Worm (Caenorhabditis elegans) whole organism, midembryonic: ENCODE data around the gene ZK637.12.

Experiments
- T22C8.4 ChIP-seq: fragments of 200-800 bp; sonication (Bioruptor generic); IDR thresholded peaks from 2 replicates; pipeline ENCODE4 v1.3.6; 2022; ENCODE audit warnings: missing genetic modification characterization, missing compliant biosample characterization
- cog-1 ChIP-seq: sonication (generic microtip); optimal IDR thresholded peaks from 2 replicates; lab custom pipeline; 2016; ENCODE audit warnings: missing genetic modification characterization, missing compliant biosample characterization
- flt-1 ChIP-seq: fragments of 200-800 bp; sonication (Bioruptor generic); IDR thresholded peaks from 2 replicates; pipeline ENCODE4 v1.3.6; 2022; ENCODE audit warnings: missing genetic modification characterization, missing compliant biosample characterization
- klf-2 ChIP-seq: fragments of 200-800 bp; sonication (Bioruptor generic); conservative IDR thresholded peaks from 2 replicates; pipeline ENCODE4 v1.3.6; 2022; ENCODE audit warnings: missing genetic modification reagents, missing genetic modification characterization, missing compliant biosample characterization
- med-1 ChIP-seq: sonication (generic microtip); optimal IDR thresholded peaks from 2 replicates; lab custom pipeline; 2017; ENCODE audit warnings: missing genetic modification characterization, mild to moderate bottlenecking, missing compliant biosample characterization, antibody characterized with exemption, missing genetic modification reagents; ENCODE audit not compliant: insufficient read depth
- ref-1 ChIP-seq: fragments of 200-800 bp; sonication (Bioruptor generic); conservative IDR thresholded peaks from 2 replicates; pipeline ENCODE4 v1.3.6; 2022; ENCODE audit warnings: missing genetic modification reagents, missing genetic modification characterization, missing compliant biosample characterization
- tab-1 ChIP-seq: fragments of 200-800 bp; sonication (Bioruptor generic); IDR thresholded peaks from 2 replicates; pipeline ENCODE4 v1.3.6; 2022; ENCODE audit warnings: missing genetic modification characterization, missing compliant biosample characterization
- ztf-23 ChIP-seq: fragments of 200-800 bp; sonication (Bioruptor generic); IDR thresholded peaks from 2 replicates; pipeline ENCODE4 v1.3.6; 2022; ENCODE audit warnings: missing genetic modification reagents, missing genetic modification characterization, missing compliant biosample characterization
- ztf-29 ChIP-seq: fragments of 200-800 bp; sonication (Bioruptor generic); IDR thresholded peaks from 2 replicates; pipeline ENCODE4 v1.3.6; 2022; ENCODE audit warnings: missing genetic modification reagents, missing genetic modification characterization, missing compliant biosample characterization

ZK637.12 gene

ce11 chrIII:8899767-8900166 lies 24.3 kb upstream of the ZK637.12 start:
- TF ChIP-seq ztf-23 (GFP tag; lab: Robert Waterston, UW) (no peak), tab-1 (GFP tag; lab: Robert Waterston, UW) (no peak), med-1 (no peak), flt-1 (no peak), ref-1 (GFP tag; lab: Robert Waterston, UW) (no peak), T22C8.4 (GFP tag; lab: Robert Waterston, UW) (no peak), cog-1 (tag; lab: Kevin White, UChicago) (no peak), klf-2 (GFP tag; lab: Robert Waterston, UW) (no peak), ztf-29 (no peak)

DNA sequence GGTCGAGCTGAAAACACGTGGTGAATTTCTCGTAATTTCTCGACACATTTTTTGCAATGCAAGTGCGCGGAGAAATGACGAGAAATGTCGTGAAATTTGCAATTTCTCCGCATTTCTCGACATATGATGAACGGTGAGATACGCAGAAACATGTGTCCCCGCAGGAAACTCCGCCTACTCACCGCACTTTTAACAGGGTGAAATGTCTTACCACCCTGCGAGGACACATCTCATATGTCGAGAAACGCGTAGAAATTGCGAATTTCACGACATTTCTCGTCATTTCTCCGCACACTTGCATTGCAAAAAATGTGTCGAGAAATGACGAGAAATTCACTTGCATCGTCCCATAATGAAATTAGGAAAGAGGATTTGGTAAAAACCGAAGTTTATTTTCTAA lies 23.0 kb upstream of the ZK637.12 start:
- peak; percentile 19 for TF ChIP-seq cog-1 (tag; lab: Kevin White, UChicago)
- TF ChIP-seq flt-1 = peak; percentile 82; the same call in 1 of the 2 replicates

- TF ChIP-seq klf-2 (GFP tag; lab: Robert Waterston, UW) (no peak), T22C8.4 (GFP tag; lab: Robert Waterston, UW) (no peak), ref-1 (GFP tag; lab: Robert Waterston, UW) (no peak), flt-1 (no peak), ztf-23 (GFP tag; lab: Robert Waterston, UW) (no peak), ztf-29 (no peak), cog-1 (tag; lab: Kevin White, UChicago) (no peak), med-1 (no peak), tab-1 (GFP tag; lab: Robert Waterston, UW) (no peak)
Observed at ce11 chrIII:8903263-8903662, 20.8 kb upstream of the ZK637.12 start.

- peak; percentile 32; the same call in 1 of the 2 replicates for TF ChIP-seq flt-1
- TF ChIP-seq tab-1 (GFP tag; lab: Robert Waterston, UW) = no peak
- peak; percentile 39; the same call in 1 of the 2 replicates for TF ChIP-seq ztf-29
- TF ChIP-seq T22C8.4 (GFP tag; lab: Robert Waterston, UW) = no peak
- TF ChIP-seq cog-1 (tag; lab: Kevin White, UChicago) = peak; percentile 29
- TF ChIP-seq ref-1 (GFP tag; lab: Robert Waterston, UW) = no peak
- no peak for TF ChIP-seq klf-2 (GFP tag; lab: Robert Waterston, UW)
- peak; percentile 74; the same call in 1 of the 2 replicates for TF ChIP-seq ztf-23 (GFP tag; lab: Robert Waterston, UW)
- no peak for TF ChIP-seq med-1
Observed at ce11 chrIII:8904044-8904443, 20.0 kb upstream of the ZK637.12 start, which contains the start of gene lin-9. lin-9 (minus strand) TSS chrIII:8904131.

DNA sequence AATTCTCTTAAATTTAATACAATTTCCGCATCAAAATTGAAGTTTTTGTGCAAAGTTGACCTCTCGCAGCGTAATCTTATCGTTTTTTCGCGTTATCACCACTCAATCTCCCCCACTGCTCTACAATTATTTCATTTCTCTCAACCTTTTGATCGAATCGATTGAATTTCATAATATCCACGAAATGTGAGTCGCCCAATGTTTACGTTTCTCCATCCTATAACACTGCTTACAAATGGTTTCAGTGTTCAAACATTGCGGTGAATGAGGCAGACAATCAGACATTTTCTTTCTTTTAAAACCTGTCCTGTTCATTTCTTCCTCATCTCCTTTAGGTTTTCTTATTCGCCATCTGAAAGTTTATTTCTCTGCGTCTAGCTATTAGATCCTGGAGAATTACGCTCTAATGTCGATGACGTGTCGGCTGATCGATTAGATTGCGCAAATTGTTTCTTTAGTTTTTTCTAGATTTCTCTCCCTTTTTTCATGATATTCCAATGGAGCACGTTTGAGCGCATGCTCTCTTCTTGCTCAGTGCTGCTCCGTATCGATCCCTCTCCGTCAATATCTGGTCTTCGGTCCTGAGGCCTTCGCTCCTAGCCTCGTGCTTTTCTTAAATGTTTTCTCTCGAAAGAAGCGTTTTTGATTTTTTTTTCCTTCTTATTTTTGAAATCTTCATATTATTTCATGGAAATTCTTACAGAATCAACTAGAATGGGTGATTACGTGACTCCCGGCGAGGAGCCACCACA lies 18.9 kb upstream of the ZK637.12 start, which contains the start of gene unc-32:
unc-32 (plus strand) TSS at position 702 of the 752 bp plus-strand sequence.
- no peak for TF ChIP-seq med-1
- TF ChIP-seq T22C8.4 (GFP tag; lab: Robert Waterston, UW) = no peak
- TF ChIP-seq ref-1 (GFP tag; lab: Robert Waterston, UW) = no peak
- TF ChIP-seq ztf-29 = no peak
- TF ChIP-seq klf-2 (GFP tag; lab: Robert Waterston, UW) = no peak
- TF ChIP-seq flt-1 = no peak
- no peak for TF ChIP-seq cog-1 (tag; lab: Kevin White, UChicago)
- TF ChIP-seq tab-1 (GFP tag; lab: Robert Waterston, UW) = no peak
- no peak for TF ChIP-seq ztf-23 (GFP tag; lab: Robert Waterston, UW)

ce11 chrIII:8910139-8910538 lies 13.9 kb upstream of the ZK637.12 start:
- TF ChIP-seq cog-1 (tag; lab: Kevin White, UChicago) (no peak), tab-1 (GFP tag; lab: Robert Waterston, UW) (no peak), T22C8.4 (GFP tag; lab: Robert Waterston, UW) (no peak), ztf-23 (GFP tag; lab: Robert Waterston, UW) (no peak), flt-1 (no peak), ztf-29 (no peak), med-1 (no peak), ref-1 (GFP tag; lab: Robert Waterston, UW) (no peak)

- TF ChIP-seq klf-2 (GFP tag; lab: Robert Waterston, UW) = no peak
- TF ChIP-seq ztf-29 = no peak
- no peak for TF ChIP-seq ztf-23 (GFP tag; lab: Robert Waterston, UW)
- TF ChIP-seq cog-1 (tag; lab: Kevin White, UChicago) = no peak
- TF ChIP-seq ref-1 (GFP tag; lab: Robert Waterston, UW) = no peak
- TF ChIP-seq T22C8.4 (GFP tag; lab: Robert Waterston, UW) = no peak
- TF ChIP-seq tab-1 (GFP tag; lab: Robert Waterston, UW) = no peak
- TF ChIP-seq flt-1 = no peak
Observed at ce11 chrIII:8911598-8912194, 12.3 kb upstream of the ZK637.12 start, which contains the start of gene tpk-1. tpk-1 (plus strand) TSS chrIII:8912144.

DNA sequence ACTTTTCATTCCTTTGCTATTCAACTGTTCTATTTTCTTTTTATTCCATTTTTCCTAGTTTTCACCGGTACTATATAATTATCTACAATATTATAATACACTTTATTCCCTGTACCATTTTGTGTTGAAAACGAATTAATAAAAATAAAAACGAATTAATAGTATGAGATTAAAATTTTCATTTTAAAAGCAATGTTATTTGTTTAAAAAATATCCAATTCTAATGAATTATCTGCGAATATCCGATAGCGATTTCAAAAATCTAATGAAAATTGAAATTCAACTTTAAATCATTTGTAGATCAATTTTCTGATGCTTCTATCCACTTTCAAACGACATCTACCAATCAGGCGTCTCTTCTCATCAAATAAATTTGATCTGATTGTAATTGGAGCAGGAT lies 10.6 kb upstream of the ZK637.12 start, which contains the start of gene trxr-2:
trxr-2 (plus strand) TSS at position 301 of the 400 bp plus-strand sequence.
- TF ChIP-seq tab-1 (GFP tag; lab: Robert Waterston, UW) (no peak), ref-1 (GFP tag; lab: Robert Waterston, UW) (no peak), klf-2 (GFP tag; lab: Robert Waterston, UW) (no peak), cog-1 (tag; lab: Kevin White, UChicago) (no peak), ztf-23 (GFP tag; lab: Robert Waterston, UW) (no peak), flt-1 (no peak), ztf-29 (no peak), T22C8.4 (GFP tag; lab: Robert Waterston, UW) (no peak), med-1 (no peak)

- TF ChIP-seq klf-2 (GFP tag; lab: Robert Waterston, UW) = no peak
- no peak for TF ChIP-seq T22C8.4 (GFP tag; lab: Robert Waterston, UW)
- TF ChIP-seq ztf-23 (GFP tag; lab: Robert Waterston, UW) = no peak
- no peak for TF ChIP-seq ztf-29
- no peak for TF ChIP-seq flt-1
- TF ChIP-seq tab-1 (GFP tag; lab: Robert Waterston, UW) = no peak
- no peak for TF ChIP-seq cog-1 (tag; lab: Kevin White, UChicago)
- TF ChIP-seq ref-1 (GFP tag; lab: Robert Waterston, UW) = no peak
- TF ChIP-seq med-1 = no peak
Observed at ce11 chrIII:8917879-8918381, 6.1 kb upstream of the ZK637.12 start, which contains the start of gene cdc-25.3. cdc-25.3 (minus strand) TSS chrIII:8917929.
